Worm (Caenorhabditis elegans): Measurements from ENCODE around the gene act-5.

The act-5 gene

ce11 chrIII:13637681-13638080 lies 31.8 kb upstream of the act-5 start:
- TF ChIP-seq madf-5 (GFP tag; IDR thresholded peaks at IDR 0.05) (no peak), mdl-1 (tag; optimal IDR thresholded peaks at IDR 0.05) (peak in 1 of 2 experiments; percentile 40), nhr-41 (GFP tag; IDR thresholded peaks at IDR 0.05) (no peak), fkh-10 (GFP tag; optimal IDR thresholded peaks at IDR 0.05) (peak; percentile 57), ceh-32 (tag; optimal IDR thresholded peaks at IDR 0.05; ENCODE audit: poor library complexity) (no peak), hlh-30 (tag; optimal IDR thresholded peaks at IDR 0.05; ENCODE audit: insufficient read depth) (peak; percentile 33), ces-1 (GFP tag; optimal IDR thresholded peaks at IDR 0.05) (peak; percentile 64), snpc-4 (tag; optimal IDR thresholded peaks at IDR 0.05) (no peak), lir-3 (tag; optimal IDR thresholded peaks at IDR 0.05) (no peak), nhr-76 (tag; optimal IDR thresholded peaks at IDR 0.05) (no peak), lsy-2 (tag; optimal IDR thresholded peaks at IDR 0.05) (peak in 1 of 2 experiments; percentile 7)

DNA sequence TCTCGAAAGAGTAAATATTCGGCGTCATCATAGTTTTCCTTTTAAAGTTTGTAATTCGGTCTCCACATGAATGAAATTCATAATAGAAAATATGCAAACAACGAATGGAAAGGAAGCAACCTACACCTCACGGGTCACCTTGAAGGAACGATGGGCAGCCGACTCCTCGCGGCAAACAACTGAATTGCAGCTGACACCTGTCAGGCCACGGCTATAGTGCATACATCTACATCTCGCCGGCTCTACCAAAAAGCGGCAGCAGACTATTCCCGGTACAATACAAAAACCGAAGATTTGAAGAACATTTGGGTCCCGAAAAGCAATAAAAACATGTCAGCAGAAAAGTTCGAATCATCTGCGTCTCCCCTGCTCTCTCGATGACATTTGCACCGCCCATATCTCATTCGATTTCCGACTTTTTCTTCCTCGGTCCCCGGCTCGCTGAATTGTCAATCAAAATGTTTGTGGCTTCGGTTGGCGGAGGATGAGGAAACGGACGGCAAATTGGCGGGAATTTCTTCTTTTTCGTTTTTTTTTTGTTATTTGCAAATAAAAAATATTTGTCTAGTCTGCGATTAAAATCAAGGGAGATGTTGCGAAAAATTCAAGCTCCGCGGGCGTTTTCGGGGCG lies 30.0 kb upstream of the act-5 start:
- TF ChIP-seq mep-1 (tag; optimal IDR thresholded peaks at IDR 0.05) (peak; percentile 38), cey-2 (tag; optimal IDR thresholded peaks at IDR 0.05; ENCODE audit: borderline replicate concordance, insufficient read depth) (no peak), daf-16 (GFP tag; optimal IDR thresholded peaks at IDR 0.05) (peak in 1 of 2 experiments; percentile 72), daf-16 (tag; optimal IDR thresholded peaks at IDR 0.05) (no peak), ZK337.2 (GFP tag; IDR thresholded peaks at IDR 0.05) (no peak), ceh-20 (GFP tag; IDR thresholded peaks at IDR 0.05) (0 out of 2 replicates have a peak, but pooled peaks have one; percentile 13), unc-62 (GFP tag; optimal IDR thresholded peaks at IDR 0.05 in 1 of 2) (peak in 1 of 2 experiments; percentile 53), unc-62 (tag; optimal IDR thresholded peaks at IDR 0.05) (no peak), fkh-10 (GFP tag; optimal IDR thresholded peaks at IDR 0.05) (peak; percentile 35), lsy-2 (tag; optimal IDR thresholded peaks at IDR 0.05) (peak in 1 of 2 experiments; percentile 16), hlh-11 (tag; optimal IDR thresholded peaks at IDR 0.05) (no peak), F49E8.2 (tag; optimal IDR thresholded peaks at IDR 0.05; ENCODE audit: borderline replicate concordance) (no peak), nhr-111 (GFP tag; optimal IDR thresholded peaks at IDR 0.05) (no peak), ctbp-1 (GFP tag; IDR thresholded peaks at IDR 0.05) (0 out of 2 replicates have a peak, but pooled peaks have one; percentile 22), pha-4 (GFP tag; IDR thresholded peaks at IDR 0.05) (no peak), pha-4 (tag; optimal IDR thresholded peaks at IDR 0.05) (no peak), tra-1 (GFP tag; IDR thresholded peaks at IDR 0.05) (no peak), dmd-6 (GFP tag; IDR thresholded peaks at IDR 0.05) (0 out of 2 replicates have a peak, but pooled peaks have one; percentile 5), set-16 (GFP tag; IDR thresholded peaks at IDR 0.05) (0 out of 2 replicates have a peak, but pooled peaks have one; percentile 8), ZK546.5 (tag; optimal IDR thresholded peaks at IDR 0.05) (no peak)

DNA sequence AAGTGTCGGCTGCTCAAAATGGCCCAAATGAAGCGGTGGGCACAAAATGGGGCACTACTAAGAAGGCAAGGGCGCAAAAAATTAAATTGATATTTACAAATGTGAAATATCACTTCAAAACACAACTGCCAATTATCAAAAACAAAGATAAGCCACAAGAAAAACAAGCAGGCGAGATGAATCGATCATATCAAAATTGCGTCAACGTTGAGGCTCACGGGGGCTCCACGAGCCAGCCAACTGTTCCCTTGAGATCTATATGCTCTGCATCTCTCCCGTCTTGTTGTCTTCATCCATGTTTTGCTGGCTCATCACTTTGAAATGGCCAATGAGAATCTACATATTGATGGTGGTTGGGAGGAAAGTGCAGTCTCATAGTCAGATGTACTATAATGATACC lies 29.4 kb upstream of the act-5 start:
- TF ChIP-seq duxl-1 (tag; optimal IDR thresholded peaks at IDR 0.05; ENCODE audit: poor library complexity) (no peak), unc-39 (tag; optimal IDR thresholded peaks at IDR 0.05) (no peak), lin-15B (tag; optimal IDR thresholded peaks at IDR 0.05) (no peak), T20F7.1 (GFP tag; optimal IDR thresholded peaks at IDR 0.05) (no peak), mdl-1 (tag; optimal IDR thresholded peaks at IDR 0.05) (peak in 1 of 2 experiments; percentile 28), snpc-4 (tag; optimal IDR thresholded peaks at IDR 0.05) (peak; percentile 1), hmg-1.1 (GFP tag; IDR thresholded peaks at IDR 0.05) (no peak), daf-16 (GFP tag; optimal IDR thresholded peaks at IDR 0.05) (peak in 1 of 2 experiments; percentile 81), daf-16 (tag; optimal IDR thresholded peaks at IDR 0.05) (no peak)

ce11 chrIII:13633826-13634225 lies 28.0 kb upstream of the act-5 start:
- no peak for TF ChIP-seq zip-2 (tag; optimal IDR thresholded peaks at IDR 0.05)
- 0 out of 2 replicates have a peak, but pooled peaks have one; percentile 42 for TF ChIP-seq ctbp-1 (GFP tag; IDR thresholded peaks at IDR 0.05)
- peak; percentile 41 for TF ChIP-seq fkh-10 (GFP tag; optimal IDR thresholded peaks at IDR 0.05)

All from whole organism, L4 larva.